Worm (Caenorhabditis elegans): ENCODE measurements around the gene Y41E3.18.

Y41E3.18 gene

ce11 chrIV:15059150-15059549 is 6.4 kb downstream of the Y41E3.18 start:
- peak; percentile 78 for TF ChIP-seq unc-98 (GFP tag; IDR thresholded peaks at IDR 0.05)

DNA sequence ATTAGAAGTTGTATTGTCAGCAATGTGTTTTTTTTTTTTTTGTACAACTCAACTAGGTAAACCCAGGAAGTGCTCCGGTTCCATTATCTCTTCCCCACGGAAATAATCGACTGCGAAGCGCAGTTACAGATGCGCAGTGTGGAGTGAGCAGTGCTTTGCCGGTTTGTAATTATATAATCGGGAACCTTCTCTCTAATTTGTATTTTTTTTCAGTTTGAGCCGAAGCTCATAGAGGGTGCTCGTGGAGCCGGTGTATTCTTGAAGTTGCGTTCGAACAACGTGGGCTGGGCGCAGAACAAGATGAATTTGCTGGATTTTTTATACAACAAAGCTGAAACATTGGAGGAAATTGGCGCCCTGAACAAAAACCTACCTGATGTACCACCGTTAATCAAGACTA is 7.6 kb downstream of the Y41E3.18 start, which contains the start of gene Y41E3.13:
TSS of gene Y41E3.13 (plus strand) at position 301 of the 400 bp plus-strand sequence.
- TF ChIP-seq tlp-1 (tag; optimal IDR thresholded peaks at IDR 0.05) (no peak), zip-4 (GFP tag; optimal IDR thresholded peaks at IDR 0.05) (no peak)

- TF ChIP-seq efl-1 (optimal IDR thresholded peaks at IDR 0.05) (no peak), efl-1 (GFP tag; optimal IDR thresholded peaks at IDR 0.05 in 1 of 2) (peak in 1 of 2 experiments; percentile 2), pqm-1 (tag; optimal IDR thresholded peaks at IDR 0.05) (no peak), lin-13 (GFP tag; optimal IDR thresholded peaks at IDR 0.05) (no peak), lir-3 (tag; optimal IDR thresholded peaks at IDR 0.05; ENCODE audit: poor library complexity) (no peak), zip-4 (GFP tag; optimal IDR thresholded peaks at IDR 0.05) (no peak), ztf-4 (tag; optimal IDR thresholded peaks at IDR 0.05) (no peak), sup-37 (GFP tag; optimal IDR thresholded peaks at IDR 0.05) (no peak), C34B4.2 (tag; optimal IDR thresholded peaks at IDR 0.05) (no peak), irx-1 (tag; optimal IDR thresholded peaks at IDR 0.05) (no peak)
Observed at ce11 chrIV:15056081-15056586, 9.4 kb downstream of the Y41E3.18 start, which contains the start of gene Y41E3.19. Gene Y41E3.19 (plus strand): TSS chrIV:15056131.

- TF ChIP-seq lin-13 (GFP tag; optimal IDR thresholded peaks at IDR 0.05) (no peak), zag-1 (tag; optimal IDR thresholded peaks at IDR 0.05) (no peak), ama-1 (optimal IDR thresholded peaks at IDR 0.05) (no peak), grh-1 (GFP tag; IDR thresholded peaks at IDR 0.05) (no peak), nhr-85 (tag) (no peak), unc-62 (GFP tag; optimal IDR thresholded peaks at IDR 0.05) (no peak), snpc-4 (tag; optimal IDR thresholded peaks at IDR 0.05) (no peak), hlh-17 (GFP tag; optimal IDR thresholded peaks at IDR 0.05; ENCODE audit: borderline replicate concordance) (no peak), lin-15B (tag; optimal IDR thresholded peaks at IDR 0.05) (no peak), lin-14 (GFP tag; optimal IDR thresholded peaks at IDR 0.05) (no peak), F16B12.6 (tag; optimal IDR thresholded peaks at IDR 0.05) (no peak), swsn-7 (tag; optimal IDR thresholded peaks at IDR 0.05) (no peak), lin-39 (tag; optimal IDR thresholded peaks at IDR 0.05) (no peak), nhr-12 (tag; optimal IDR thresholded peaks at IDR 0.05) (no peak), fkh-10 (GFP tag; optimal IDR thresholded peaks at IDR 0.05) (no peak)
Observed at ce11 chrIV:15053271-15053670, 12.3 kb downstream of the Y41E3.18 start, which contains the start of gene srt-47. Gene srt-47 (minus strand): TSS chrIV:15053371.

DNA sequence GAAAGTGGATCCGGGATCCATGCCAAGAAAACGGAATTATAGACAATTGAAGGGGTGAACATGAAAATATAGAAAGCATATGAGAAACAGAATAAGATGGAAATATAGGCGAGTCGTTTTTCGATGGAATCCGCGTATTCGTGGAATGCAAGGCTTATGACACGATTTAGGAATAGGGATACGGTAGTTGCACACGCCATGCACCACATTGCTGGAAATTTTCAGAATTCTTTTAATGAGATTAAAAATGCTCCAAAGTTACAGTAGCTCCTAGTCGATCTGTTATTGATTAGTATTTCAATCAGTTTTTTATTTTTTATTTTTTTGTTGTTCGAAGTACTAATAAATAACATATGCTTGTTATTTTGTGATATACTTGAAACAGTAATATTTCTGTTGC is 14.5 kb downstream of the Y41E3.18 start:
- TF ChIP-seq unc-130 (tag; optimal IDR thresholded peaks at IDR 0.05), result no peak
- no peak for TF ChIP-seq efl-1 (optimal IDR thresholded peaks at IDR 0.05)
- peak in 1 of 2 experiments; percentile 82 for TF ChIP-seq efl-1 (GFP tag; optimal IDR thresholded peaks at IDR 0.05 in 1 of 2)

DNA sequence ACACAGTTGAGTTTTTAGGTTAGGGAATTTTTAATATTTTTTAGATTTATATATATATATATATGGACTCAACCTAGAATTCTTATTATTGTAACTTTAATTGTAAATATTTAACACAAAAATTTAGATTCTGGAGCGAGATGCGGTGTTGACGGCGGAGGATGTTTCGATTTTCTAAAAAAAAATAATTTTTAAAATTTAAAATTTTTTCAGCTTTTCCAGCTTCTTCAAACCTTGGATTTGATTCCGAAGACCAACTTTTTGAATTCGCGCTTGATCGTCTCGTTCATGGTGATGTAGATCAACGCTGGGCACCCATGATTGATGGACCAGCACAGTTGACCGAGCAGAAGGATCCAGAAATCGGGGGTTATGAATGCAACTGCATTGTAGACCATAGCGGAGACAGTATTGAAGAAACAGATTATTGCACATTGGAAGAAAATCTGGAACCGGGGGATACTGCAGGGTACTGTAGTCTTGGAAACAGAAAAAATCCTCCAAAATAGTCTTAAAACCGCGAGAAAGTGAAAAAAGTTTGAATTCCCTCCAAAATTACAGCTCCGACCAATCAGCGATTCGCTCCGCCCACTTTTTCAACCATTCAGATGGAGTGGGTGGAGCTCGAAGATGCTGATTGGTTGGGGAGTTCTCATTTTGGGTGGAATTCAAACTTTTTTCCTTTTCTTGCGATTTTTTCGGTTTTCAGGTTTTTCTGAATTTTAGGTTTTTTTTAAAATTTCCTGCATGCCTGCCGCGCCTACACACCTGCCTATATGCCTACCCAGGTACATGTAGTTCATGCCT is 16.1 kb downstream of the Y41E3.18 start:
- TF ChIP-seq alr-1 (tag; optimal IDR thresholded peaks at IDR 0.05; ENCODE audit: borderline replicate concordance), result no peak
- peak; percentile 91 for TF ChIP-seq aly-2 (tag; optimal IDR thresholded peaks at IDR 0.05)
- peak; percentile 16 for TF ChIP-seq nhr-90 (tag; optimal IDR thresholded peaks at IDR 0.05; ENCODE audit: poor library complexity)
- no peak for TF ChIP-seq fkh-4 (tag; optimal IDR thresholded peaks at IDR 0.05; ENCODE audit: borderline replicate concordance)
- no peak for TF ChIP-seq lin-35 (GFP tag; optimal IDR thresholded peaks at IDR 0.05)
- peak; percentile 64 for TF ChIP-seq nhr-85 (tag)
- TF ChIP-seq Y116A8C.19 (tag; optimal IDR thresholded peaks at IDR 0.05; ENCODE audit: borderline replicate concordance), result no peak
- peak; percentile 56 for TF ChIP-seq nhr-71 (tag; optimal IDR thresholded peaks at IDR 0.05)
- TF ChIP-seq nhr-47 (tag; optimal IDR thresholded peaks at IDR 0.05), result no peak
- TF ChIP-seq grh-1 (GFP tag; IDR thresholded peaks at IDR 0.05), result peak; percentile 32; the same call in 1 of the 2 replicates
- no peak for TF ChIP-seq blmp-1 (tag; optimal IDR thresholded peaks at IDR 0.05)
- TF ChIP-seq rnt-1 (tag; optimal IDR thresholded peaks at IDR 0.05), result peak; percentile 9
- TF ChIP-seq mab-9 (GFP tag; IDR thresholded peaks at IDR 0.05), result no peak
- TF ChIP-seq ztf-4 (tag; optimal IDR thresholded peaks at IDR 0.05), result peak; percentile 71
- TF ChIP-seq vab-15 (tag; optimal IDR thresholded peaks at IDR 0.05), result no peak
- peak; percentile 17 to 60 for TF ChIP-seq efl-1 (optimal IDR thresholded peaks at IDR 0.05)
- peak; percentile 73 to 86 for TF ChIP-seq efl-1 (GFP tag; optimal IDR thresholded peaks at IDR 0.05 in 1 of 2)
- TF ChIP-seq lin-14 (GFP tag; optimal IDR thresholded peaks at IDR 0.05), result no peak
- TF ChIP-seq fkh-8 (tag; optimal IDR thresholded peaks at IDR 0.05), result no peak
- TF ChIP-seq ama-1 (optimal IDR thresholded peaks at IDR 0.05), result peak; percentile 42

Measured in whole organism, L1 larva.